Fruit fly (Drosophila melanogaster) whole organism, pupa: Measurements from ENCODE around the gene fz4.

ENCODE experiments used
- CG13204 ChIP-seq: fragments of 200-800 bp; sonication (Bioruptor generic); optimal IDR thresholded peaks from 2 replicates; lab custom pipeline; 2018; ENCODE audit warnings: missing biosample characterization, mild to moderate bottlenecking, missing genetic modification characterization, moderate library complexity
- CG8159 ChIP-seq: fragments of 200-800 bp; sonication (Bioruptor generic); optimal IDR thresholded peaks from 3 replicates; lab custom pipeline; 2018; ENCODE audit warnings: missing biosample characterization, mild to moderate bottlenecking, missing genetic modification characterization, moderate library complexity
- Snoo ChIP-seq: fragments of 200-800 bp; sonication (Bioruptor generic); optimal IDR thresholded peaks from 3 replicates; lab custom pipeline; 2017; ENCODE audit warnings: missing biosample characterization, mild to moderate bottlenecking, missing genetic modification characterization, inconsistent platforms

DNA sequence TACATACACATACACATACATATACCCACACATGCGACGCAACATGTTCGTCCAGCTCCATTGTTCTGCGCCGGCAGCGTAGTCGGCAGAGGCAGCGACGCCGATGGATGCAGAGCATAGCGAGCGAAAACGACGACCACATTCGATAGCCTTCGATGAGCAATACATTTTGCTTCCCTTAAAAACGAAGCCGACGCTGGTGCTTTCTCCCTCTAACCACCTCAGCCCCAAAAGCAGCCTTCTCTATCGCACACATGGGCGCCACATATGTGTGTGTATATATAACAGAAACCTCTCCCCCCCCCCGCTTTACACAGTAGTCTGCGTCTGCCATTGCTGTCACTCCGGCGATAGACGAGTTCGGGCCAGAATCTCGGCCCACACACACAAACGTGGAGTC is 42.7 kb upstream of the fz4 start:
- TF ChIP-seq CG8159 (no peak), Snoo (tag; lab: Kevin White, UChicago) (no peak), CG13204 (GFP tag; lab: Kevin White, UChicago) (no peak)
